Worm (Caenorhabditis elegans): Measurements from ENCODE around the gene gap-2.

DNA sequence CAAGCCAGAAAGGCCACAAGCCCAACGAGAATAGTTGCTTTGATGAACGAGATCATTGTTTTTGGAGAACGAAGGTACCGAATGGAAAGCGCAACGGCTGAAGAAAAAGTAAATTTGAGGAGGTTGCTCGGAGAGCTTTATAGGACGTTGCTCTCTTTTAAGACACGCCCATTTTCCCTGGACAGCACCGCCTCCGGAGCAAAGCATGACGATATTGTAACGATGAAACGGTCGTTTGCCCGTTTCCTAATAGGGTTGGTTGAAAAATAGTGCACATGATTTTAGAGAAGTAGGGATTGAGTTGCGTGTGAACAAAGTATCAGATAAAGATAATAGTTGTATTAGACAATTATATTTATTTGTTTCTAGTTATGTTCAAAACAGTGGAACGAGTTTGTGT lies 50.8 kb downstream of the gap-2 start, which contains the start of gene C07B5.3:
- TF ChIP-seq snpc-4 (tag; optimal IDR thresholded peaks at IDR 0.05) (no peak), F13H6.1 (tag; optimal IDR thresholded peaks at IDR 0.05) (no peak), mdl-1 (tag; optimal IDR thresholded peaks at IDR 0.05) (no peak)
